Fruit fly (Drosophila melanogaster) S2 (cell line): Measurements from ENCODE around the gene Taf8.
A peak's percentile ranks its signal among the peaks of the same experiment; 100 is the strongest.

Experiments used
- CG8478 ChIP-seq: fragments of >200 bp; optimal IDR thresholded peaks from 2 replicates; lab custom pipeline; 2018
- CTCF ChIP-seq, 2 experiments: fragments of >200 bp; optimal IDR thresholded peaks; 2 replicates each; lab custom pipeline; 2018

The Taf8 gene

dm6 chrX:18092810-18093222 lies 9.0 kb upstream of the Taf8 start, which contains the start of gene RhoGAP16F:
Gene RhoGAP16F (plus strand): TSS chrX:18093145.
- no peak for TF ChIP-seq CTCF (optimal IDR thresholded peaks at IDR 0.05; lab: Kevin White, UChicago)
- TF ChIP-seq CG8478 (lab: Kevin White, UChicago) = no peak

dm6 chrX:18094130-18094529 lies 7.6 kb upstream of the Taf8 start:
- TF ChIP-seq CG8478 (lab: Kevin White, UChicago) (no peak), CTCF (optimal IDR thresholded peaks at IDR 0.05; lab: Kevin White, UChicago) (no peak)

- TF ChIP-seq CG8478 (lab: Kevin White, UChicago) (no peak), CTCF (optimal IDR thresholded peaks at IDR 0.05; lab: Kevin White, UChicago) (no peak)
Measured at dm6 chrX:18094747-18095352, 6.9 kb upstream of the Taf8 start.

dm6 chrX:18100146-18100669 lies 1.6 kb upstream of the Taf8 start:
- no peak for TF ChIP-seq CTCF (optimal IDR thresholded peaks at IDR 0.05; lab: Kevin White, UChicago)
- no peak for TF ChIP-seq CG8478 (lab: Kevin White, UChicago)

- TF ChIP-seq CG8478 (lab: Kevin White, UChicago) = no peak
- no peak for TF ChIP-seq CTCF (optimal IDR thresholded peaks at IDR 0.05; lab: Kevin White, UChicago)
Measured at dm6 chrX:18101098-18101711, 565 bp upstream of the Taf8 start, which contains the start of gene Mvb12. Gene Mvb12 (minus strand): TSS chrX:18101314.

- no peak for TF ChIP-seq CG8478 (lab: Kevin White, UChicago)
- no peak for TF ChIP-seq CTCF (optimal IDR thresholded peaks at IDR 0.05; lab: Kevin White, UChicago)
Measured at dm6 chrX:18103353-18103752, 1.6 kb downstream of the Taf8 start, which contains the start of gene CG7135. Gene CG7135 (plus strand): TSS chrX:18103653.

- TF ChIP-seq CTCF (optimal IDR thresholded peaks at IDR 0.05; lab: Kevin White, UChicago) (no peak), CG8478 (lab: Kevin White, UChicago) (no peak)
Measured at dm6 chrX:18106686-18107085, 4.9 kb downstream of the Taf8 start.

- TF ChIP-seq CTCF (optimal IDR thresholded peaks at IDR 0.05; lab: Kevin White, UChicago) (no peak), CG8478 (lab: Kevin White, UChicago) (no peak)
Measured at dm6 chrX:18108676-18109075, 6.9 kb downstream of the Taf8 start.

dm6 chrX:18114770-18115169 lies 13.0 kb downstream of the Taf8 start:
- no peak for TF ChIP-seq CG8478 (lab: Kevin White, UChicago)
- no peak for TF ChIP-seq CTCF (optimal IDR thresholded peaks at IDR 0.05; lab: Kevin White, UChicago)

dm6 chrX:18116811-18117383 lies 15.1 kb downstream of the Taf8 start, which contains the start of gene wupA:
Gene wupA (minus strand): TSS chrX:18116922.
- no peak for TF ChIP-seq CG8478 (lab: Kevin White, UChicago)
- no peak for TF ChIP-seq CTCF (optimal IDR thresholded peaks at IDR 0.05; lab: Kevin White, UChicago)

- TF ChIP-seq CG8478 (lab: Kevin White, UChicago) = no peak
- TF ChIP-seq CTCF (optimal IDR thresholded peaks at IDR 0.05; lab: Kevin White, UChicago) = no peak
Measured at dm6 chrX:18118519-18118918, 16.7 kb downstream of the Taf8 start.

dm6 chrX:18125520-18125919 lies 23.8 kb downstream of the Taf8 start:
- TF ChIP-seq CTCF (optimal IDR thresholded peaks at IDR 0.05; lab: Kevin White, UChicago) (no peak), CG8478 (lab: Kevin White, UChicago) (no peak)

dm6 chrX:18129297-18129696 lies 27.5 kb downstream of the Taf8 start:
- TF ChIP-seq CTCF (optimal IDR thresholded peaks at IDR 0.05; lab: Kevin White, UChicago) (peak; percentile 68 to 71), CG8478 (lab: Kevin White, UChicago) (no peak)

- no peak for TF ChIP-seq CG8478 (lab: Kevin White, UChicago)
- TF ChIP-seq CTCF (optimal IDR thresholded peaks at IDR 0.05; lab: Kevin White, UChicago) = no peak
Measured at dm6 chrX:18130168-18130567, 28.4 kb downstream of the Taf8 start, which contains the start of gene CG43133. Gene CG43133 (minus strand): TSS chrX:18130178.

- no peak for TF ChIP-seq CG8478 (lab: Kevin White, UChicago)
- TF ChIP-seq CTCF (optimal IDR thresholded peaks at IDR 0.05; lab: Kevin White, UChicago) = no peak
Measured at dm6 chrX:18136059-18136458, 34.3 kb downstream of the Taf8 start.
